Worm (Caenorhabditis elegans) whole organism, L1 larva: ENCODE measurements around the gene C44H4.6.
A peak's percentile ranks its signal among the peaks of the same experiment; 100 is the strongest.

Experiments
- C04F5.9 ChIP-seq: sonication (generic microtip); optimal IDR thresholded peaks from 2 replicates; lab custom pipeline; 2016; ENCODE audit warnings: missing genetic modification characterization, missing compliant biosample characterization
- C16A3.4 ChIP-seq: fragments of 150-350 bp; optimal IDR thresholded peaks from 2 replicates; lab custom pipeline; 2014; ENCODE audit warnings: missing biosample characterization, missing genetic modification characterization
- Y116A8C.19 ChIP-seq: sonication (generic microtip); optimal IDR thresholded peaks from 2 replicates; lab custom pipeline; 2016; ENCODE audit warnings: missing compliant biosample characterization, missing genetic modification characterization, borderline replicate concordance
- aha-1 ChIP-seq: fragments of 150-350 bp; optimal IDR thresholded peaks from 2 replicates; lab custom pipeline; 2014; ENCODE audit warnings: missing biosample characterization, missing genetic modification characterization
- ama-1 ChIP-seq: fragments of 150-350 bp; optimal IDR thresholded peaks from 2 replicates; lab custom pipeline; 2014
- blmp-1 ChIP-seq: fragments of 150-350 bp; optimal IDR thresholded peaks from 2 replicates; lab custom pipeline; 2014; ENCODE audit warnings: missing biosample characterization, missing genetic modification characterization
- ceh-63 ChIP-seq: fragments of 200-800 bp; sonication (Bioruptor generic); optimal IDR thresholded peaks from 2 replicates; lab custom pipeline; 2018; ENCODE audit warnings: mild to moderate bottlenecking, missing genetic modification characterization, missing compliant biosample characterization
- ceh-82 ChIP-seq, 3 experiments: fragments of 150-350 bp in 1 of 3; sonication (generic microtip) in 2 of 3; optimal IDR thresholded peaks; 2 replicates each; lab custom pipeline; 2014 to 2017; ENCODE audit warnings: missing biosample characterization in 3 of 3, missing genetic modification characterization in 3 of 3
- ceh-88 ChIP-seq: fragments of 200-800 bp; sonication (Bioruptor generic); IDR thresholded peaks from 2 replicates; pipeline ENCODE4 v1.3.6; 2022; ENCODE audit warnings: missing genetic modification characterization, missing compliant biosample characterization
- dpl-1 ChIP-seq, 3 experiments: fragments of 150-350 bp in 2 of 3; sonication (generic microtip) in 1 of 3; optimal IDR thresholded peaks; 2 replicates each; lab custom pipeline; 2014 to 2017; ENCODE audit warnings: missing biosample characterization in 3 of 3, missing genetic modification characterization in 3 of 3, missing genetic modification reagents in 3 of 3
- efl-1 ChIP-seq, 4 experiments: fragments of 150-350 bp; optimal IDR thresholded peaks in 3 of 4; peaks in 1 of 4; 1 replicate in 1 of 4; 2 replicates in 3 of 4; lab custom pipeline; 2014; ENCODE audit warnings: missing biosample characterization in 2 of 4, missing genetic modification characterization in 2 of 4, missing genetic modification reagents in 2 of 4
- egl-13 ChIP-seq: sonication (generic microtip); optimal IDR thresholded peaks from 2 replicates; lab custom pipeline; 2016; ENCODE audit warnings: missing genotype, missing genetic modification reagents, missing genetic modification characterization, missing compliant biosample characterization
- egl-27 ChIP-seq, 2 experiments: fragments of 150-350 bp in 1 of 2; sonication (generic microtip); optimal IDR thresholded peaks; 3 replicates each; lab custom pipeline; 2017 to 2018; ENCODE audit warnings: missing biosample characterization in 2 of 2, missing genetic modification characterization in 2 of 2, missing genetic modification reagents in 2 of 2
- elt-2 ChIP-seq: sonication (generic microtip); optimal IDR thresholded peaks from 2 replicates; lab custom pipeline; 2016; ENCODE audit warnings: missing genetic modification characterization, mild to moderate bottlenecking, inconsistent platforms, missing compliant biosample characterization, missing genetic modification reagents
- elt-3 ChIP-seq, 6 experiments: fragments of 150-350 bp in 1 of 6; sonication (generic microtip); optimal IDR thresholded peaks; 2 replicates each; lab custom pipeline; 2017 to 2018; ENCODE audit warnings: missing biosample characterization in 6 of 6, missing genetic modification characterization in 6 of 6, inconsistent platforms in 1 of 6
- fkh-10 ChIP-seq: sonication (generic microtip); optimal IDR thresholded peaks from 2 replicates; lab custom pipeline; 2017; ENCODE audit warnings: missing biosample characterization, missing genetic modification reagents, missing genetic modification characterization
- fos-1 ChIP-seq: fragments of 150-350 bp; optimal IDR thresholded peaks from 2 replicates; lab custom pipeline; 2014; ENCODE audit warnings: missing biosample characterization, missing genetic modification characterization
- hlh-4 ChIP-seq: sonication (generic microtip); optimal IDR thresholded peaks from 2 replicates; lab custom pipeline; 2016; ENCODE audit warnings: mild to moderate bottlenecking, missing genetic modification characterization, missing compliant biosample characterization
- irx-1 ChIP-seq: sonication (generic microtip); optimal IDR thresholded peaks from 2 replicates; lab custom pipeline; 2016; ENCODE audit warnings: missing genetic modification characterization, missing compliant biosample characterization
- isw-1 ChIP-seq: fragments of 200-800 bp; sonication (Bioruptor generic); IDR thresholded peaks from 2 replicates; pipeline ENCODE4 v1.3.6; 2022; ENCODE audit warnings: missing genetic modification characterization, missing compliant biosample characterization
- jun-1 ChIP-seq: fragments of 150-350 bp; optimal IDR thresholded peaks from 2 replicates; lab custom pipeline; 2014; ENCODE audit warnings: missing biosample characterization, missing genetic modification reagents, missing genetic modification characterization
- lin-14 ChIP-seq: fragments of 200-800 bp; sonication (Bioruptor generic); optimal IDR thresholded peaks from 2 replicates; lab custom pipeline; 2018; ENCODE audit warnings: mild to moderate bottlenecking, missing genetic modification characterization, moderate library complexity, missing compliant biosample characterization
- lin-15B ChIP-seq: fragments of 150-350 bp; sonication (generic microtip); optimal IDR thresholded peaks from 3 replicates; lab custom pipeline; 2014; ENCODE audit warnings: missing biosample characterization, missing genetic modification characterization
- mdl-1 ChIP-seq, 2 experiments: fragments of 150-350 bp; optimal IDR thresholded peaks; 2 replicates each; lab custom pipeline; 2014 to 2017; ENCODE audit warnings: missing biosample characterization in 2 of 2, missing genetic modification characterization in 2 of 2, inconsistent platforms in 1 of 2
- mep-1 ChIP-seq: fragments of 150-350 bp; optimal IDR thresholded peaks from 2 replicates; lab custom pipeline; 2014; ENCODE audit warnings: missing biosample characterization, missing genetic modification characterization
- nhr-12 ChIP-seq: sonication (generic microtip); optimal IDR thresholded peaks from 2 replicates; lab custom pipeline; 2017; ENCODE audit warnings: missing biosample characterization, missing genetic modification characterization
- nhr-19 ChIP-seq: fragments of 200-800 bp; sonication (Bioruptor generic); conservative IDR thresholded peaks from 2 replicates; pipeline ENCODE4 v1.3.6; 2022; ENCODE audit warnings: missing genetic modification characterization, missing compliant biosample characterization
- nhr-20 ChIP-seq: sonication (generic microtip); optimal IDR thresholded peaks from 2 replicates; lab custom pipeline; 2016; ENCODE audit warnings: mild to moderate bottlenecking, missing genetic modification characterization, missing compliant biosample characterization
- nhr-237 ChIP-seq: fragments of 150-350 bp; optimal IDR thresholded peaks from 2 replicates; lab custom pipeline; 2014; ENCODE audit warnings: missing biosample characterization, missing genetic modification characterization
- nhr-47 ChIP-seq: sonication (generic microtip); optimal IDR thresholded peaks from 2 replicates; lab custom pipeline; 2016; ENCODE audit warnings: mild to moderate bottlenecking, missing genetic modification characterization, moderate library complexity, missing compliant biosample characterization
- nhr-71 ChIP-seq: sonication (generic microtip); optimal IDR thresholded peaks from 2 replicates; lab custom pipeline; 2016; ENCODE audit warnings: mild to moderate bottlenecking, missing genetic modification characterization, moderate library complexity, missing compliant biosample characterization
- nhr-77 ChIP-seq: fragments of 150-350 bp; optimal IDR thresholded peaks from 2 replicates; lab custom pipeline; 2014; ENCODE audit warnings: missing biosample characterization, missing genetic modification characterization
- nhr-90 ChIP-seq: sonication (generic microtip); optimal IDR thresholded peaks from 2 replicates; lab custom pipeline; 2016; ENCODE audit warnings: mild to moderate bottlenecking, missing genetic modification characterization, missing compliant biosample characterization; ENCODE audit not compliant: poor library complexity
- pag-3 ChIP-seq: sonication (generic microtip); optimal IDR thresholded peaks from 2 replicates; lab custom pipeline; 2017; ENCODE audit warnings: missing genetic modification characterization, mild to moderate bottlenecking, missing compliant biosample characterization, antibody characterized with exemption, borderline replicate concordance; ENCODE audit not compliant: insufficient read depth
- pax-3 ChIP-seq: fragments of 200-800 bp; sonication (Bioruptor generic); optimal IDR thresholded peaks from 2 replicates; lab custom pipeline; 2018; ENCODE audit warnings: mild to moderate bottlenecking, missing genetic modification characterization, moderate library complexity, missing compliant biosample characterization
- rnt-1 ChIP-seq: sonication (generic microtip); optimal IDR thresholded peaks from 2 replicates; lab custom pipeline; 2016; ENCODE audit warnings: mild to moderate bottlenecking, missing genetic modification characterization, moderate library complexity, missing compliant biosample characterization
- skn-1 ChIP-seq: fragments of 150-350 bp; optimal IDR thresholded peaks from 2 replicates; lab custom pipeline; 2014; ENCODE audit warnings: missing biosample characterization, missing genetic modification characterization
- snpc-4 ChIP-seq: fragments of 150-350 bp; optimal IDR thresholded peaks from 2 replicates; lab custom pipeline; 2014; ENCODE audit warnings: missing biosample characterization, missing genetic modification characterization
- snu-23 ChIP-seq: sonication (generic microtip); optimal IDR thresholded peaks from 2 replicates; lab custom pipeline; 2016; ENCODE audit warnings: missing genetic modification characterization, missing compliant biosample characterization
- sptf-1 ChIP-seq: fragments of 150-350 bp; optimal IDR thresholded peaks from 2 replicates; lab custom pipeline; 2014; ENCODE audit warnings: missing biosample characterization, missing genetic modification characterization
- sup-37 ChIP-seq: fragments of 200-800 bp; sonication (Bioruptor generic); optimal IDR thresholded peaks from 2 replicates; lab custom pipeline; 2018; ENCODE audit warnings: mild to moderate bottlenecking, missing genetic modification characterization, missing compliant biosample characterization
- swsn-7 ChIP-seq: sonication (generic microtip); optimal IDR thresholded peaks from 2 replicates; lab custom pipeline; 2016; ENCODE audit warnings: missing genetic modification characterization, missing compliant biosample characterization
- tbx-2 ChIP-seq: sonication (generic microtip); optimal IDR thresholded peaks from 2 replicates; lab custom pipeline; 2016; ENCODE audit warnings: missing genetic modification characterization, missing compliant biosample characterization
- tlp-1 ChIP-seq: fragments of 150-350 bp; optimal IDR thresholded peaks from 2 replicates; lab custom pipeline; 2014; ENCODE audit warnings: missing biosample characterization, missing genetic modification characterization
- unc-130 ChIP-seq: fragments of 150-350 bp; optimal IDR thresholded peaks from 2 replicates; lab custom pipeline; 2017; ENCODE audit warnings: missing biosample characterization, missing genetic modification characterization, inconsistent platforms
- unc-62 ChIP-seq: fragments of 150-350 bp; optimal IDR thresholded peaks from 2 replicates; lab custom pipeline; 2014; ENCODE audit warnings: missing biosample characterization, missing genetic modification reagents, missing genetic modification characterization
- unc-98 ChIP-seq: fragments of 200-800 bp; sonication (Bioruptor generic); IDR thresholded peaks from 2 replicates; pipeline ENCODE4 v1.3.6; 2022; ENCODE audit warnings: missing genetic modification characterization, missing compliant biosample characterization
- zip-4 ChIP-seq: fragments of 200-800 bp; sonication (Bioruptor generic); optimal IDR thresholded peaks from 2 replicates; lab custom pipeline; 2018; ENCODE audit warnings: mild to moderate bottlenecking, missing genetic modification characterization, moderate library complexity, missing compliant biosample characterization
- ztf-4 ChIP-seq: fragments of 150-350 bp; optimal IDR thresholded peaks from 2 replicates; lab custom pipeline; 2014; ENCODE audit warnings: missing biosample characterization, missing genetic modification characterization

C44H4.6 gene

DNA sequence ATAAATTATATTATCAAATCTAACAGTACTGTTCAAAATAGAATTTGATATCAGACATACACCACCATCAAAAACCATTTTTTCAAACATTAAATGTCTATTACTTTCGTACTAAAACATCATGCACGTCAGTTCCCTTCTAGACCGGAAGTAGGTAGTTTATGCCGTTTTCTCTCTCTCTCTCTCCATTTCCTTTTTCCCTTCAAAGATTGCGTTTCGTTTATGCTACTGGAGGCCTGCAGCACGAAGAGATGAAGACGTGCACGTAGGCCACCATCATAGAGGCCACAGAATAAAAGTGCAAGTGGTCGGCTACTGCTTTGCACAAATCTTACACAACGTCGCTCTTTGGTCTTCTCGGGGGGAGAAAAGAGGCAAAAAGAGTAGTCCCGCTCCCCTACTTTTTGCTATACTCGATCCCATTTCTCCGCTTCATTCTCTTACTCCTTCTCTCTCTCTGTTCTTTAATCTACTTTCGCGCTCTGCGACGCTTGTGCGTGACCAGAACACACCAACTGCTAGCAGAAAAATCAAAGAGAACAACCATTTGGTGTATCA lies 37.6 kb downstream of the C44H4.6 start (continued):
- TF ChIP-seq fkh-10 (peak; percentile 93), fos-1 (tag; lab: Kevin White, UChicago) (peak; percentile 45), jun-1 (no peak), pag-3 (tag; lab: Kevin White, UChicago) (no peak), unc-130 (tag; lab: Kevin White, UChicago) (peak; percentile 51), egl-13 (peak; percentile 86), pax-3 (tag; lab: Kevin White, UChicago) (peak; percentile 4), egl-27 (tag; optimal IDR thresholded peaks at IDR 0.05; lab: Kevin White, UChicago) (peak in 1 of 2 experiments; percentile 8), elt-2 (tag; lab: Kevin White, UChicago) (no peak)
- TF ChIP-seq, all 84 proteins: peak for 37

DNA sequence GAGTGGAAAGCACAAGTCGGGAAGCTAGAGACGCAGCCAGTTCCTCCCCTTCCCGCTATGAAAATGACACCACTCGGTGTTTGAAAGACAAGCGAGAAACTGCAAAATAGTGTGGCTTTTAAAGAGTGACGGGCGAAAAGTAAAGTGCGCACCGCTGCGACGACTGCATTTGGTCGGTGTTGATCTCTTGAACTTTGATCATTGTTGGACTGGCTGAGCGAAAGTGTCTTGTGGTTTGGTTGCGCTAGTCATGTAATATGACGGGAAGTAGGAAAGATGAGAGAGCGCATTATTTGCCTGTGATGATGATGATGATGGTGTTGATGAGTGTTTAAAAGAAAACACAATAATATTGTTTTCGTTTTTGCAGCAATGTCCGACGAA lies 38.9 kb downstream of the C44H4.6 start:
- peak; percentile 28 to 40 (median 36) for TF ChIP-seq dpl-1 (GFP tag; optimal IDR thresholded peaks at IDR 0.05; lab: Kevin White, UChicago)
- TF ChIP-seq ztf-4 (tag; lab: Kevin White, UChicago), result peak; percentile 77
- TF ChIP-seq snpc-4 (tag; lab: Kevin White, UChicago), result no peak
- TF ChIP-seq mep-1 (tag; lab: Kevin White, UChicago), result peak; percentile 86
- TF ChIP-seq elt-2 (tag; lab: Kevin White, UChicago), result peak; percentile 83
- no peak for TF ChIP-seq aha-1 (tag; lab: Kevin White, UChicago)
- peak; percentile 86 for TF ChIP-seq nhr-19
- peak; percentile 76 for TF ChIP-seq C16A3.4 (tag; lab: Kevin White, UChicago)
- TF ChIP-seq nhr-47 (tag; lab: Kevin White, UChicago), result peak; percentile 87
- TF ChIP-seq nhr-12 (tag; lab: Kevin White, UChicago), result no peak
- peak; percentile 98 for TF ChIP-seq nhr-20 (tag; lab: Kevin White, UChicago)
- TF ChIP-seq blmp-1 (tag; lab: Kevin White, UChicago), result peak; percentile 99
- peak; percentile 65 for TF ChIP-seq isw-1 (GFP tag; lab: Robert Waterston, UW)
- peak; percentile 81 for TF ChIP-seq nhr-90 (tag; lab: Kevin White, UChicago)
- TF ChIP-seq egl-27 (tag; optimal IDR thresholded peaks at IDR 0.05; lab: Kevin White, UChicago), result peak; percentile 96 to 99
- TF ChIP-seq fkh-10, result peak; percentile 84
- TF ChIP-seq egl-13, result peak; percentile 95
- no peak for TF ChIP-seq tlp-1
- TF ChIP-seq nhr-77 (tag; lab: Kevin White, UChicago), result peak; percentile 95
- TF ChIP-seq efl-1 (optimal IDR thresholded peaks at IDR 0.05; lab: Kevin White, UChicago), result peak; percentile 27 to 44
- no peak for TF ChIP-seq efl-1 (GFP tag; optimal IDR thresholded peaks at IDR 0.05 in 1 of 2; lab: Kevin White, UChicago)
- peak; percentile 85 for TF ChIP-seq unc-130 (tag; lab: Kevin White, UChicago)
- no peak for TF ChIP-seq Y116A8C.19 (tag; lab: Kevin White, UChicago)
- TF ChIP-seq ama-1 (lab: Kevin White, UChicago), result peak; percentile 40
- peak; percentile 88 for TF ChIP-seq snu-23 (GFP tag; lab: Kevin White, UChicago)
- peak; percentile 84 for TF ChIP-seq irx-1 (tag; lab: Kevin White, UChicago)
- no peak for TF ChIP-seq unc-98 (GFP tag; lab: Robert Waterston, UW)
- TF ChIP-seq jun-1, result peak; percentile 93
- TF ChIP-seq skn-1, result peak; percentile 35
- peak; percentile 87 for TF ChIP-seq nhr-237
- TF ChIP-seq nhr-71 (tag; lab: Kevin White, UChicago), result peak; percentile 99
- TF ChIP-seq ceh-63 (GFP tag; lab: Kevin White, UChicago), result no peak
- peak in 4 of 6 experiments; percentile 55 to 88 (median 85) for TF ChIP-seq elt-3 (tag; optimal IDR thresholded peaks at IDR 0.05; lab: Kevin White, UChicago)
- TF ChIP-seq rnt-1 (tag; lab: Kevin White, UChicago), result peak; percentile 35
- peak; percentile 55 to 78 (median 68) for TF ChIP-seq ceh-82 (tag; optimal IDR thresholded peaks at IDR 0.05; lab: Kevin White, UChicago)
- peak; percentile 64 for TF ChIP-seq ceh-88 (GFP tag; lab: Robert Waterston, UW)
- TF ChIP-seq sup-37 (GFP tag; lab: Kevin White, UChicago), result peak; percentile 49
- TF ChIP-seq lin-14 (GFP tag; lab: Kevin White, UChicago), result peak; percentile 98
- peak; percentile 95 for TF ChIP-seq tbx-2 (tag; lab: Kevin White, UChicago)
- no peak for TF ChIP-seq sptf-1 (tag; lab: Kevin White, UChicago)
- TF ChIP-seq zip-4, result peak; percentile 41
- no peak for TF ChIP-seq C04F5.9 (tag; lab: Kevin White, UChicago)
- TF ChIP-seq swsn-7 (tag; lab: Kevin White, UChicago), result peak; percentile 85
- peak; percentile 27 to 92 for TF ChIP-seq mdl-1 (tag; optimal IDR thresholded peaks at IDR 0.05; lab: Kevin White, UChicago)
- no peak for TF ChIP-seq unc-62
- TF ChIP-seq hlh-4 (tag; lab: Kevin White, UChicago), result no peak
- no peak for TF ChIP-seq lin-15B
